Fruit fly (Drosophila melanogaster) whole organism, embryonic: ENCODE measurements around the gene CG17362.
A peak's percentile ranks its signal among the peaks of the same experiment; 100 is the strongest.

ENCODE experiments used
- Abd-B ChIP-seq: fragments of 200-800 bp; sonication (Bioruptor generic); optimal IDR thresholded peaks from 2 replicates; lab custom pipeline; 2018; ENCODE audit warnings: missing biosample characterization, mild to moderate bottlenecking, missing genetic modification characterization, moderate library complexity
- Ada2b ChIP-seq: fragments of 200-800 bp; sonication (Bioruptor generic); IDR thresholded peaks from 2 replicates; pipeline ENCODE4 v1.3.6; 2022; ENCODE audit warnings: missing biosample characterization, missing genetic modification characterization
- Aef1 ChIP-seq: fragments of 200-800 bp; sonication (Bioruptor generic); IDR thresholded peaks from 3 replicates; pipeline ENCODE4 v1.3.6; 2022; ENCODE audit warnings: missing biosample characterization, missing genetic modification characterization
- Antp ChIP-seq: fragments of 200-800 bp; sonication (Bioruptor generic); optimal IDR thresholded peaks from 3 replicates; lab custom pipeline; 2016; ENCODE audit warnings: missing biosample characterization, missing genetic modification characterization
- Bgb ChIP-seq: fragments of 200-800 bp; sonication (Bioruptor generic); IDR thresholded peaks from 2 replicates; pipeline ENCODE4 v1.3.6; 2022; ENCODE audit warnings: missing biosample characterization, missing genetic modification characterization; ENCODE audit not compliant: partially characterized antibody
- BtbVII ChIP-seq: fragments of 200-800 bp; sonication (Bioruptor generic); optimal IDR thresholded peaks from 3 replicates; lab custom pipeline; 2017; ENCODE audit warnings: missing biosample characterization, mild to moderate bottlenecking, missing genetic modification characterization
- CG11247 ChIP-seq: fragments of 200-800 bp; sonication (Bioruptor generic); IDR thresholded peaks from 2 replicates; pipeline ENCODE4 v1.3.6; 2022; ENCODE audit warnings: missing biosample characterization, missing genetic modification characterization
- CG11456 ChIP-seq: fragments of 200-800 bp; sonication (Bioruptor generic); IDR thresholded peaks from 3 replicates; pipeline ENCODE4 v1.3.6; 2022; ENCODE audit warnings: missing biosample characterization, missing genetic modification characterization
- CG13296 ChIP-seq: fragments of 200-800 bp; sonication (Bioruptor generic); optimal IDR thresholded peaks from 3 replicates; lab custom pipeline; 2018; ENCODE audit warnings: missing biosample characterization, mild to moderate bottlenecking, missing genetic modification characterization
- CG13624 ChIP-seq: fragments of 200-800 bp; sonication (Bioruptor generic); optimal IDR thresholded peaks from 2 replicates; lab custom pipeline; 2016; ENCODE audit warnings: missing biosample characterization, missing genetic modification characterization
- CG15514 ChIP-seq: fragments of 200-800 bp; sonication (Bioruptor generic); optimal IDR thresholded peaks from 3 replicates; lab custom pipeline; 2017; ENCODE audit warnings: missing biosample characterization, missing genetic modification characterization, mild to moderate bottlenecking, moderate library complexity, missing genetic modification reagents
- CG17612 ChIP-seq: fragments of 200-800 bp; sonication (Bioruptor generic); IDR thresholded peaks from 2 replicates; pipeline ENCODE4 v1.3.6; 2022; ENCODE audit warnings: missing biosample characterization, missing genetic modification characterization
- CG2120 ChIP-seq: fragments of 200-800 bp; sonication (Bioruptor generic); optimal IDR thresholded peaks from 3 replicates; lab custom pipeline; 2016; ENCODE audit warnings: missing biosample characterization, missing genetic modification characterization
- CG31388 ChIP-seq: fragments of 200-800 bp; sonication (Bioruptor generic); optimal IDR thresholded peaks from 2 replicates; lab custom pipeline; 2016; ENCODE audit warnings: missing biosample characterization, missing genetic modification characterization
- CG7928 ChIP-seq: fragments of 200-800 bp; sonication (Bioruptor generic); optimal IDR thresholded peaks from 2 replicates; lab custom pipeline; 2017; ENCODE audit warnings: missing biosample characterization, mild to moderate bottlenecking, missing genetic modification characterization
- CG7987 ChIP-seq: fragments of 200-800 bp; sonication (Bioruptor generic); optimal IDR thresholded peaks from 2 replicates; lab custom pipeline; 2018; ENCODE audit warnings: missing biosample characterization, mild to moderate bottlenecking, missing genetic modification characterization, moderate library complexity
- CG9437 ChIP-seq: fragments of 200-800 bp; sonication (Bioruptor generic); optimal IDR thresholded peaks from 2 replicates; lab custom pipeline; 2018; ENCODE audit warnings: missing biosample characterization, mild to moderate bottlenecking, missing genetic modification characterization
- Dbx ChIP-seq: fragments of 200-800 bp; sonication (Bioruptor generic); IDR thresholded peaks from 3 replicates; pipeline ENCODE4 v1.3.6; 2022; ENCODE audit warnings: missing biosample characterization, missing genetic modification characterization
- E2f1 ChIP-seq: fragments of 200-800 bp; sonication (Bioruptor generic); IDR thresholded peaks from 2 replicates; pipeline ENCODE4 v1.3.6; 2022; ENCODE audit warnings: missing biosample characterization, missing genetic modification characterization
- Eip74EF ChIP-seq, 2 experiments: fragments of 200-800 bp in 1 of 2; fragments of >200 bp in 1 of 2; sonication (Bioruptor generic) in 1 of 2; optimal IDR thresholded peaks; 2 replicates each; lab custom pipeline; 2017 to 2019; ENCODE audit warnings: missing biosample characterization in 2 of 2, missing genetic modification characterization in 2 of 2, mild to moderate bottlenecking in 1 of 2, moderate library complexity in 1 of 2
- Gsc ChIP-seq: fragments of 200-800 bp; sonication (Bioruptor generic); IDR thresholded peaks from 2 replicates; pipeline ENCODE4 v1.3.6; 2022; ENCODE audit warnings: missing biosample characterization, missing genetic modification characterization
- HHEX ChIP-seq: fragments of 200-800 bp; sonication (Bioruptor generic); optimal IDR thresholded peaks from 3 replicates; lab custom pipeline; 2017; ENCODE audit warnings: missing biosample characterization, mild to moderate bottlenecking, missing genetic modification characterization, missing genetic modification reagents
- Lim3 ChIP-seq: fragments of 200-800 bp; sonication (Bioruptor generic); IDR thresholded peaks from 2 replicates; pipeline ENCODE4 v1.3.6; 2022; ENCODE audit warnings: missing biosample characterization, missing genetic modification characterization
- NFAT ChIP-seq: fragments of 200-800 bp; sonication (Bioruptor generic); IDR thresholded peaks from 2 replicates; pipeline ENCODE4 v1.3.6; 2022; ENCODE audit warnings: missing biosample characterization, missing genetic modification characterization
- Side ChIP-seq: fragments of 200-800 bp; sonication (Bioruptor generic); optimal IDR thresholded peaks from 2 replicates; lab custom pipeline; 2016; ENCODE audit warnings: missing biosample characterization, missing genetic modification characterization
- Sox102F ChIP-seq: fragments of 200-800 bp; sonication (Bioruptor generic); optimal IDR thresholded peaks from 2 replicates; lab custom pipeline; 2018; ENCODE audit warnings: missing biosample characterization, mild to moderate bottlenecking, missing genetic modification characterization, moderate library complexity
- ash1 ChIP-seq: fragments of 200-800 bp; sonication (Bioruptor generic); optimal IDR thresholded peaks from 2 replicates; lab custom pipeline; 2018; ENCODE audit warnings: missing biosample characterization, mild to moderate bottlenecking, missing genetic modification characterization
- az2 ChIP-seq: fragments of 200-800 bp; sonication (Bioruptor generic); optimal IDR thresholded peaks from 3 replicates; lab custom pipeline; 2016; ENCODE audit warnings: missing biosample characterization, missing genetic modification characterization
- chm ChIP-seq: fragments of 200-800 bp; sonication (Bioruptor generic); IDR thresholded peaks from 2 replicates; pipeline ENCODE4 v1.3.6; 2022; ENCODE audit warnings: missing biosample characterization, missing genetic modification characterization
- crc ChIP-seq: fragments of 200-800 bp; sonication (Bioruptor generic); optimal IDR thresholded peaks from 2 replicates; lab custom pipeline; 2016; ENCODE audit warnings: missing biosample characterization, missing genetic modification characterization
- dimm ChIP-seq: fragments of 200-800 bp; sonication (Bioruptor generic); IDR thresholded peaks from 2 replicates; pipeline ENCODE4 v1.3.6; 2022; ENCODE audit warnings: missing biosample characterization, missing genetic modification characterization
- esg ChIP-seq: fragments of 200-800 bp; sonication (Bioruptor generic); conservative IDR thresholded peaks from 2 replicates; pipeline ENCODE4 v1.3.6; 2022; ENCODE audit warnings: missing biosample characterization, missing genetic modification characterization
- eve ChIP-seq, 2 experiments: fragments of >200 bp; optimal IDR thresholded peaks; 2 replicates each; lab custom pipeline; 2017; ENCODE audit warnings: missing biosample characterization in 2 of 2, missing genetic modification characterization in 2 of 2
- eyg ChIP-seq: fragments of 200-800 bp; sonication (Bioruptor generic); optimal IDR thresholded peaks from 3 replicates; lab custom pipeline; 2016; ENCODE audit warnings: missing biosample characterization, missing genetic modification characterization
- fru ChIP-seq: fragments of >200 bp; optimal IDR thresholded peaks from 2 replicates; lab custom pipeline; 2017
- gce ChIP-seq: fragments of 200-800 bp; sonication (Bioruptor generic); IDR thresholded peaks from 3 replicates; pipeline ENCODE4 v1.3.6; 2022; ENCODE audit warnings: missing biosample characterization, missing genetic modification characterization
- gcm2 ChIP-seq: fragments of 200-800 bp; sonication (Bioruptor generic); optimal IDR thresholded peaks from 2 replicates; lab custom pipeline; 2016; ENCODE audit warnings: missing biosample characterization, missing genetic modification characterization
- gem ChIP-seq: fragments of 200-800 bp; sonication (Bioruptor generic); optimal IDR thresholded peaks from 2 replicates; lab custom pipeline; 2019; ENCODE audit warnings: missing biosample characterization, mild to moderate bottlenecking, missing genetic modification characterization, moderate library complexity
- grn ChIP-seq: fragments of 200-800 bp; sonication (Bioruptor generic); optimal IDR thresholded peaks from 3 replicates; lab custom pipeline; 2017; ENCODE audit warnings: missing biosample characterization, missing genetic modification characterization
- gt ChIP-seq: fragments of 200-800 bp; sonication (Bioruptor generic); IDR thresholded peaks from 2 replicates; pipeline ENCODE4 v1.3.6; 2022; ENCODE audit warnings: missing biosample characterization, missing genetic modification characterization
- ham ChIP-seq: fragments of 200-800 bp; sonication (Bioruptor generic); IDR thresholded peaks from 2 replicates; pipeline ENCODE4 v1.3.6; 2022; ENCODE audit warnings: missing biosample characterization, missing genetic modification characterization
- jing ChIP-seq: fragments of 200-800 bp; sonication (Bioruptor generic); optimal IDR thresholded peaks from 2 replicates; lab custom pipeline; 2018; ENCODE audit warnings: missing biosample characterization, mild to moderate bottlenecking, missing genetic modification characterization
- kah ChIP-seq: fragments of 200-800 bp; sonication (Bioruptor generic); optimal IDR thresholded peaks from 2 replicates; lab custom pipeline; 2018; ENCODE audit warnings: missing biosample characterization, mild to moderate bottlenecking, missing genetic modification characterization
- klu ChIP-seq: fragments of 200-800 bp; sonication (Bioruptor generic); IDR thresholded peaks from 2 replicates; pipeline ENCODE4 v1.3.6; 2022; ENCODE audit warnings: missing biosample characterization, missing genetic modification characterization
- lilli ChIP-seq: fragments of 200-800 bp; sonication (Bioruptor generic); optimal IDR thresholded peaks from 3 replicates; lab custom pipeline; 2016; ENCODE audit warnings: missing biosample characterization, missing genetic modification characterization
- nmo ChIP-seq: fragments of 200-800 bp; sonication (Bioruptor generic); optimal IDR thresholded peaks from 2 replicates; lab custom pipeline; 2018; ENCODE audit warnings: missing biosample characterization, mild to moderate bottlenecking, missing genetic modification characterization, moderate library complexity
- nom ChIP-seq: fragments of 200-800 bp; sonication (Bioruptor generic); optimal IDR thresholded peaks from 2 replicates; lab custom pipeline; 2017; ENCODE audit warnings: missing biosample characterization, missing genetic modification characterization, mild to moderate bottlenecking, moderate library complexity, missing genetic modification reagents
- phol ChIP-seq: fragments of 200-800 bp; sonication (Bioruptor generic); optimal IDR thresholded peaks from 3 replicates; lab custom pipeline; 2018; ENCODE audit warnings: missing biosample characterization, mild to moderate bottlenecking, missing genetic modification characterization, moderate library complexity
- tgo ChIP-seq: fragments of 200-800 bp; sonication (Bioruptor generic); IDR thresholded peaks from 3 replicates; pipeline ENCODE4 v1.3.6; 2022; ENCODE audit warnings: missing biosample characterization, missing genetic modification characterization
- tna ChIP-seq: fragments of 200-800 bp; sonication (Bioruptor generic); IDR thresholded peaks from 2 replicates; pipeline ENCODE4 v1.3.6; 2022; ENCODE audit warnings: missing biosample characterization, missing genetic modification characterization; ENCODE audit not compliant: partially characterized antibody
- zfh1 ChIP-seq: fragments of 200-800 bp; sonication (Bioruptor generic); IDR thresholded peaks from 3 replicates; pipeline ENCODE4 v1.3.6; 2022; ENCODE audit warnings: missing biosample characterization, missing genetic modification characterization
- zfh2 ChIP-seq: fragments of 200-800 bp; sonication (Bioruptor generic); optimal IDR thresholded peaks from 2 replicates; lab custom pipeline; 2016; ENCODE audit warnings: missing biosample characterization, missing genetic modification characterization

CG17362 gene

DNA sequence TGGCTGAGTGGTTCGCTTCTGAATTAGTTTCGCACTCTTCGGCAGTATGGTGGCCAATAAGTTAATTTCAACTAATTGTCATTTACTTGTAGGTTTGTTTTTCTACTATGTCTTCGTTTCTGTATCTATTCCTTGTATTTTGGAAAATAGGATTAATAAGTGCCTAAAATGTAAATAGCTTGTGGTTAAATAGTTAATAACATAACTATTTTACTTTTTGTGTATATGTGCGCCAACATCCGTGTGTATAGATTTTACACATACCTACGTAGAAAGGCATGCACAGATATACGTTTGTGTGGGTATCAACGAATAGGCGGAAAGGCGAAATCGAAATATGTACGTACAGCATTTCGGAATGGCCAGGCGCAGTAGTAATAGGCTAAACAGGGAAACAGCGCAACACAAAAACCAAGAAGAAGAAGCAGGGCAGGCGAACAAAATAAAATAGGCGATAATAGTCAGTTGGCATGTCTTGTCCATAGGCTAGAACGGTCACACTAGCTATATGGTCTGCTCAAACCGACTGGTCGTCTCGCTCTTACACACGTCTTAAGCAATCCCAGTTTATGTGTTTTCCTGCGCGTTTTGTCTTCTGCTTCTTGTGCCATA lies 16.2 kb downstream of the CG17362 start (continued):
- no peak for TF ChIP-seq gcm2 (GFP tag; lab: Kevin White, UChicago)
- TF ChIP-seq nmo: peak; percentile 33
- peak; percentile 36; the same call in 1 of the 3 replicates for TF ChIP-seq Dbx (GFP tag; lab: Robert Waterston, UW)
- no peak for TF ChIP-seq NFAT
- TF ChIP-seq tna: no peak
- TF ChIP-seq nom (GFP tag; lab: Kevin White, UChicago): no peak
- TF ChIP-seq CG15514 (GFP tag; lab: Kevin White, UChicago): peak; percentile 54
- no peak for TF ChIP-seq az2 (GFP tag; lab: Kevin White, UChicago)
- no peak for TF ChIP-seq Lim3 (GFP tag; lab: Robert Waterston, UW)
- no peak for TF ChIP-seq grn (GFP tag; lab: Kevin White, UChicago)
- peak; percentile 36; the same call in 1 of the 2 replicates for TF ChIP-seq Bgb
- TF ChIP-seq chm (GFP tag; lab: Robert Waterston, UW): no peak
- TF ChIP-seq CG9437 (GFP tag; lab: Kevin White, UChicago): peak; percentile 24
- TF ChIP-seq eyg (GFP tag; lab: Kevin White, UChicago): no peak
- TF ChIP-seq CG31388 (GFP tag; lab: Kevin White, UChicago): no peak
- TF ChIP-seq Antp (GFP tag; lab: Kevin White, UChicago): no peak
- TF ChIP-seq gce (GFP tag; lab: Robert Waterston, UW): no peak
- TF ChIP-seq Eip74EF (GFP tag; optimal IDR thresholded peaks at IDR 0.05; lab: Kevin White, UChicago): peak in 1 of 2 experiments; percentile 35
- TF ChIP-seq eve (GFP tag; optimal IDR thresholded peaks at IDR 0.05; lab: Kevin White, UChicago): no peak
- no peak for TF ChIP-seq lilli (GFP tag; lab: Kevin White, UChicago)
- TF ChIP-seq CG13296 (GFP tag; lab: Kevin White, UChicago): no peak
- TF ChIP-seq Gsc (GFP tag; lab: Robert Waterston, UW): no peak
- no peak for TF ChIP-seq ham
- TF ChIP-seq CG7928 (GFP tag; lab: Kevin White, UChicago): no peak
- TF ChIP-seq tgo (GFP tag; lab: Robert Waterston, UW): no peak
- TF ChIP-seq crc: no peak
- no peak for TF ChIP-seq CG11247 (GFP tag; lab: Robert Waterston, UW)
- no peak for TF ChIP-seq kah
- TF ChIP-seq dimm: no peak
- peak; percentile 45 for TF ChIP-seq phol (tag; lab: Kevin White, UChicago)
- TF ChIP-seq ash1: no peak
- no peak for TF ChIP-seq CG11456 (GFP tag; lab: Robert Waterston, UW)
- TF ChIP-seq klu (GFP tag; lab: Robert Waterston, UW): no peak
- TF ChIP-seq fru (lab: Kevin White, UChicago): no peak
- TF ChIP-seq gt: no peak
- no peak for TF ChIP-seq E2f1 (GFP tag; lab: Robert Waterston, UW)
- peak; percentile 14 for TF ChIP-seq zfh2
- no peak for TF ChIP-seq esg (GFP tag; lab: Robert Waterston, UW)
- TF ChIP-seq CG7987 (GFP tag; lab: Kevin White, UChicago): no peak
- TF ChIP-seq Abd-B (GFP tag; lab: Kevin White, UChicago): peak; percentile 76
- no peak for TF ChIP-seq Aef1 (GFP tag; lab: Robert Waterston, UW)
- no peak for TF ChIP-seq jing (GFP tag; lab: Kevin White, UChicago)
- peak; percentile 26 for TF ChIP-seq gem (tag; lab: Kevin White, UChicago)
- no peak for TF ChIP-seq Side
- TF ChIP-seq CG13624: peak; percentile 29
- TF ChIP-seq CG2120: no peak
- TF ChIP-seq Ada2b (GFP tag; lab: Robert Waterston, UW): no peak
- no peak for TF ChIP-seq CG17612 (GFP tag; lab: Robert Waterston, UW)
- TF ChIP-seq Sox102F (GFP tag; lab: Kevin White, UChicago): no peak
- no peak for TF ChIP-seq BtbVII (GFP tag; lab: Kevin White, UChicago)
- TF ChIP-seq HHEX: no peak
- TF ChIP-seq zfh1 (GFP tag; lab: Robert Waterston, UW): no peak
